Worm (Caenorhabditis elegans): ENCODE data around the gene clec-130.
A peak's percentile ranks its signal among the peaks of the same experiment; 100 is the strongest.

Gene clec-130

DNA sequence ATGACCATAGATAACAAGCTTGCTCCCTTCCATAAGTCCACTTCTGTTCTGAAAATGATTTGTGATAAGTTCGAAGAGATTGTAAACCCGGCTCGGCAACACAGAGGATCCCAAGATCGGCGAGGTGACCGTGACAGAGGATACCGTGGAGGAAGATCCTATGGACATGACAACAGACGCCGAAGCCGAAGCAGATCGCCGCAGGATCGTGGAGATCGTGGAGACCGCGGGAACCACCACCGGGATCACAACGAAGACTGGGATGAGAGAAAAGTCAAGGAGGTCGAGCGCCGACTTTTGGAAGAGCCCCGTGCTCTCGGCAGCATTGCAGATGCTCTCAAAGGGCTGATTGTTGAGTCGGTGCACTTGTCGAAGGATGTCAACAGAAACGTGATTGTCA lies 31.2 kb downstream of the clec-130 start:
- TF ChIP-seq let-607 (tag; optimal IDR thresholded peaks at IDR 0.05) (no peak), zfh-2 (GFP tag; conservative IDR thresholded peaks at IDR 0.05) (peak; percentile 71; the same call in 1 of the 2 replicates)

DNA sequence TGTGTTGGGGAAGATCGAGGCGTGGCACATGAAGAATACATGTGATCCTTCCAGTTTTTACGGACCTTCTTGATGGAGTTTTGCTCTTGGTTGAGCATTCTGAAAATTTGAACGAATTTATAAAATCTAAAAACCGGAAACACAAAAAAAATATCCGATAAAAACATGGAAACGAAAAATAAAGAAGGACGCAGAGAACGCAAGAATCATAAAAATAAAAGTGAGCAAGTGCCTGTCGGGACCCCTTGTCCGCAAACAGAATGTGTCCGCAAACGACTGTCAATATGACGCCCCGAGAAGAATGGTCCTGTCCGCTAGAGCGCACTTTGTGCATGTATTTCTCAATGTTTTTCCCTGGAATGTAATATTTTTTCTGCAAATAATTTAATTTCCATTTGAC lies 36.4 kb downstream of the clec-130 start, which contains the start of gene Y49F6A.5:
TSS of gene Y49F6A.5 (minus strand) at position 101 of the 400 bp plus-strand sequence.
- TF ChIP-seq B0261.1 (tag; optimal IDR thresholded peaks at IDR 0.05) (no peak), aptf-3 (GFP tag; IDR thresholded peaks at IDR 0.05) (no peak), efl-1 (GFP tag; optimal IDR thresholded peaks at IDR 0.05) (peak; percentile 15), ztf-22 (GFP tag; optimal IDR thresholded peaks at IDR 0.05) (no peak), lin-40 (tag; optimal IDR thresholded peaks at IDR 0.05) (no peak), lsl-1 (GFP tag; optimal IDR thresholded peaks at IDR 0.05) (no peak), chd-7 (tag; optimal IDR thresholded peaks at IDR 0.05) (no peak), ztf-6 (GFP tag; IDR thresholded peaks at IDR 0.05) (no peak), mcd-1 (GFP tag; IDR thresholded peaks at IDR 0.05) (no peak)

DNA sequence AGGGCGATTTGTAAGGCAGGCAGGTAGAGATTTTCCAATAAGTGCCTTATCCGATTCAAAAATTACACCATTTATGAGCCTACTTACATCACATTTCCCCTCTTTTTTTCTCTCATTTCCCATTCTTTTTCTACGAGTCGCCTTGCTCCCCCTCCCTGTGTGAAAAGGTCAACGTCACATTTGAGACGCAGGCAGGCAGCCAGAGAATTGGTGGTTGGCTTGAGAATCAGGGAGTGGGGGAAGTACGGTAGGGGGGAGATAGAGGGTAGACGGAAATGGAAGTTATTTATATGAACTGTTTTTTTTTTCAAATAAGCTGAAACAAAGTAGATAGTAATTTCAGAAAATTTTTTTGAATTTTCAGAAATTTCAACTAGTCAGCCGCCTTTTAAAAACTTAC lies 43.3 kb downstream of the clec-130 start:
- TF ChIP-seq ceh-27 (GFP tag; optimal IDR thresholded peaks at IDR 0.05) = no peak
- TF ChIP-seq snpc-1.3 (tag; optimal IDR thresholded peaks at IDR 0.05; ENCODE audit: insufficient read depth) = no peak
- no peak for TF ChIP-seq lin-26 (GFP tag; IDR thresholded peaks at IDR 0.05)
- peak; percentile 78 for TF ChIP-seq nfyb-1 (GFP tag; IDR thresholded peaks at IDR 0.05)
- TF ChIP-seq dpff-1 (tag; optimal IDR thresholded peaks at IDR 0.05) = no peak
- TF ChIP-seq snpc-4 (GFP tag; optimal IDR thresholded peaks at IDR 0.05) = no peak
- no peak for TF ChIP-seq snpc-4 (tag; optimal IDR thresholded peaks at IDR 0.05)
- no peak for TF ChIP-seq bed-2 (GFP tag; IDR thresholded peaks at IDR 0.05)

DNA sequence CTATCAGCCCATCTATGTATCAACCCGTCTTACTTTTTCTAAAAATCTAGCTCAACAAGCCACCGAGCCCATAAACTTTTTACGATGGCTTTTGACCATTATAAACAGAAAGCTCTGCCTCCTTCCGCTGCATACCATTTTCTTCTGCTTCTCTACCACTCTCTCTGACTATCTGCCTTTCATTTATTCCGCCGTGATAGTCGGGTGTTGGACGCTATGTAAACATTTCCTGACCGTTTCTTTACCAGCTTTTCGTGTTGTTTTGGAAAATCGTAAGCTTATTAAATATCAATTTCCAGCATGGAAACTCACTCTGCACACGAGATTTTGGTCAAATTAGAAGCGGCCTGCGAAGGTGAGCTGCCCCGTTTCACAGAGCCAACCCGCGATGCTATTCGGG lies 44.2 kb downstream of the clec-130 start, which contains the start of gene F40E12.1:
TSS of gene F40E12.1 (plus strand) at position 301 of the 400 bp plus-strand sequence.
- TF ChIP-seq nfyb-1 (GFP tag; IDR thresholded peaks at IDR 0.05) (no peak), unc-62 (GFP tag; optimal IDR thresholded peaks at IDR 0.05) (no peak), B0336.3 (GFP tag; IDR thresholded peaks at IDR 0.05) (no peak), D2030.7 (GFP tag; IDR thresholded peaks at IDR 0.05) (no peak), hrde-1 (tag; optimal IDR thresholded peaks at IDR 0.05; ENCODE audit: borderline replicate concordance) (no peak), somi-1 (GFP tag; optimal IDR thresholded peaks at IDR 0.05) (no peak), pha-4 (tag; optimal IDR thresholded peaks at IDR 0.05) (no peak), dpff-1 (tag; optimal IDR thresholded peaks at IDR 0.05) (no peak), lin-40 (tag; optimal IDR thresholded peaks at IDR 0.05) (no peak), snpc-3.4 (tag; optimal IDR thresholded peaks at IDR 0.05) (no peak)

DNA sequence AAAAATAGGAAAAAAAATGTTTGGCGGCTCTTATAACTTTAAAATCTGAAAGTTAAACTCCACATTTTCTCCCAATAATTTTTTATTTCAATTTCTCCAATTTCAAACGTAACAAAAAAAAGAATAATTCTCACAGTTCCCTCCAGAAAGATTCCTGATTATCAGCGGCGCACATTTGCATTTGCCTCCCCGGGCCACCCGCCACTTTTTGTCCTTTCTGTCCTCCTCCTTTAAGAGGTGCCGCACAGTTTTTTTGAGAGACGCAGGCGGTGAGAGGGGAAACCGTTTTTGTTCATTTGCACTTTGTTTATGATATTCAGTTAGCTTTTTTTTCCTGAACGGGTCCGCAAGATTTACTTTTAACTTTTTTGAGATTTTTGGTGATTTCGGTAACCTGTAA lies 47.5 kb downstream of the clec-130 start:
- TF ChIP-seq F57A8.1 (GFP tag; optimal IDR thresholded peaks at IDR 0.05) (no peak), hlh-26 (GFP tag; conservative IDR thresholded peaks at IDR 0.05) (no peak), nhr-27 (tag; optimal IDR thresholded peaks at IDR 0.05) (no peak), Y67H2A.10 (GFP tag; conservative IDR thresholded peaks at IDR 0.05) (no peak), madf-8 (GFP tag; conservative IDR thresholded peaks at IDR 0.05) (0 out of 2 replicates have a peak, but pooled peaks have one; percentile 20), ztf-6 (GFP tag; IDR thresholded peaks at IDR 0.05) (no peak), madf-6 (GFP tag; IDR thresholded peaks at IDR 0.05) (peak; percentile 36; the same call in 1 of the 2 replicates), mxl-1 (tag; optimal IDR thresholded peaks at IDR 0.05) (no peak), efl-1 (GFP tag; optimal IDR thresholded peaks at IDR 0.05) (peak; percentile 66), dpl-1 (GFP tag; optimal IDR thresholded peaks at IDR 0.05) (peak; percentile 24), lag-1 (GFP tag; IDR thresholded peaks at IDR 0.05) (no peak), aptf-2 (GFP tag; conservative IDR thresholded peaks at IDR 0.05) (peak; percentile 56; the same call in 1 of the 2 replicates)

Data from whole organism, young adult.